Worm (Caenorhabditis elegans): Measurements from ENCODE around the gene C54F6.12.
A peak's percentile ranks its signal among the peaks of the same experiment; 100 is the strongest.
"Not testable (repeated sequence)": the region's sequence is repeated elsewhere in the genome, so short reads cannot be mapped to it uniquely, and the experiment has no call there.

The C54F6.12 gene

ce11 chrV:7511465-7511864, 26.5 kb downstream of the C54F6.12 start, which contains the start of gene nhr-171:
Gene nhr-171 (plus strand): TSS chrV:7511765.
- not testable (repeated sequence) for TF ChIP-seq elt-1, peb-1, zag-1 (tag; optimal IDR thresholded peaks at IDR 0.05)

DNA sequence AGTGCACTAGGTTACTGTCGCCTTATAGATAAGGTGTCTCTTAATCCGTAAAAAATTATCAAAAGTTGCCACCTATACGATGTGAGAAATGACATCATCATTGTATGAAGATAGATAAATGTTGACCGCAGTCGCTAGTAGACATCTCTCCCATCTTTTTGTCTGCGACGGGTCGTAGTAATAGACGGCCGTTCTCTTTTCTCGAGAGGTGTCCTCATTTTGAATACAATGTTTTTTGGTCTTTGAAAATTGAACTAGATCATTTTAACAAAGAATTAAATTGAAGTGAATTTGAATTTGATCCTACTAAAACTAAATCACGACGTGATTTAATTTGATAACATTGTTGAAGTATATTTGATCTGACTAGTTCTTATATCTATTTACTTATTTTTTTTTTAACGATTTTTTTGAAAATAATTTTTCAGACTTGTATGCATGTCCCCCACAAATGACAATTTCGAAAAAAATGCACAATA, 29.3 kb downstream of the C54F6.12 start, which contains the start of the genes str-31 and nhr-172:
Gene str-31 (minus strand): TSS at position 101 of the 479 bp plus-strand sequence.
Gene nhr-172 (plus strand): TSS at position 429 of the 479 bp plus-strand sequence.
- TF ChIP-seq ztf-11 (tag; optimal IDR thresholded peaks at IDR 0.05) (no peak), lin-13 (GFP tag; optimal IDR thresholded peaks at IDR 0.05) (no peak), skn-1 (tag; optimal IDR thresholded peaks at IDR 0.05) (no peak), elt-3 (tag; optimal IDR thresholded peaks at IDR 0.05) (no peak), nhr-21 (tag; optimal IDR thresholded peaks at IDR 0.05) (no peak), mbf-1 (tag; optimal IDR thresholded peaks at IDR 0.05) (no peak), sma-9 (GFP tag; optimal IDR thresholded peaks at IDR 0.05) (peak; percentile 1), sma-9 (tag; optimal IDR thresholded peaks at IDR 0.05) (no peak), nhr-23 (tag; optimal IDR thresholded peaks at IDR 0.05) (no peak)

DNA sequence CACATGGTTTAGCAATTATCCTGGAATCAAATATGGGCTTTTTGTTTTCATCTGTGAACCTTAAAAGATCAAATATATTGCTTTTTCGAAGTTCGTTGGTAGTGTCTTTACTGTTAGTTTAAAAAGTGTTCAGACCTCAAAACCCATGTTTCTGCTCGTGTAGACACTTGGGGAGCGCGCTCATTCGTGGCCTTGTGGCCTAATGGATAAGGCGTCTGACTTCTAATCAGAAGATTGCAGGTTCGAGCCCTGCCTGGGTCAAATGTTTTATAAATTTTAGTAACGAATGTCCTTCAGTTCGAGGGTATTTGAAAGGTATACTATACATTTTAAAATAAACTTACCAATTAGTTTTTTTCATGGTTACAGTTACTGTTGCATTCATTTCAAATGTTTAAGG, 31.7 kb downstream of the C54F6.12 start:
- no peak for TF ChIP-seq sma-3 (GFP tag; optimal IDR thresholded peaks at IDR 0.05)
- peak; percentile 34 for TF ChIP-seq sma-9 (GFP tag; optimal IDR thresholded peaks at IDR 0.05)
- no peak for TF ChIP-seq sma-9 (tag; optimal IDR thresholded peaks at IDR 0.05)
- peak; percentile 10 for TF ChIP-seq nhr-21 (tag; optimal IDR thresholded peaks at IDR 0.05)

DNA sequence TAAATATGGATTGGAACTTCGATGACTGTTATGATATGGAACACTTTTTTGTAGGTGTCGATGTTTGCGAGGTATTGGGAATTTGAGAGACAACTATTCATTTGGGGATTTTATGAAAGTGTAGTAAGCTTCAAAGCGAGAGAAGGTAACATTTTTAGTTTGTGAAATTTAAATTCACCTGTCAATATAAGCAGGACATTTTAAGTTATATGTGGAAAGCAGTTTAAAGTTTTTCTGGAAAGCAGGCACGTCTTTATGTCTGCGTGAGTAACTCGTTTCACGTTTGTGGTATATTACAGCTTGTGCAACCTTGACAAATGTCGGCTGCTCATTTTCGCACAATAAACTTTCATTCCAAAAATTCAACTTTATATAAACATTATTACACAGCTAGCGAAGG, 33.6 kb downstream of the C54F6.12 start, which contains the start of gene srh-229:
Gene srh-229 (minus strand): TSS at position 101 of the 400 bp plus-strand sequence.
- TF ChIP-seq zag-1 (tag; optimal IDR thresholded peaks at IDR 0.05), result no peak
- TF ChIP-seq crh-2 (tag; optimal IDR thresholded peaks at IDR 0.05), result no peak
- no peak for TF ChIP-seq mbf-1 (tag; optimal IDR thresholded peaks at IDR 0.05)
- no peak for TF ChIP-seq snpc-4 (tag; optimal IDR thresholded peaks at IDR 0.05)
- no peak for TF ChIP-seq nhr-11 (tag; optimal IDR thresholded peaks at IDR 0.05)
- no peak for TF ChIP-seq nhr-237 (tag; optimal IDR thresholded peaks at IDR 0.05)
- TF ChIP-seq elt-3 (tag; optimal IDR thresholded peaks at IDR 0.05), result no peak
- no peak for TF ChIP-seq gmeb-1 (tag; optimal IDR thresholded peaks at IDR 0.05)
- no peak for TF ChIP-seq mdl-1 (tag; optimal IDR thresholded peaks at IDR 0.05)
- TF ChIP-seq unc-55 (GFP tag; optimal IDR thresholded peaks at IDR 0.05), result no peak
- TF ChIP-seq unc-62 (GFP tag; optimal IDR thresholded peaks at IDR 0.05), result no peak
- no peak for TF ChIP-seq mab-5 (tag; optimal IDR thresholded peaks at IDR 0.05)
- no peak for TF ChIP-seq R02D3.7 (tag; optimal IDR thresholded peaks at IDR 0.05)

ce11 chrV:7501194-7501593, 36.7 kb downstream of the C54F6.12 start:
- TF ChIP-seq lsy-2 (tag; optimal IDR thresholded peaks at IDR 0.05) (no peak), ceh-82 (tag; optimal IDR thresholded peaks at IDR 0.05) (no peak), nhr-129 (tag; optimal IDR thresholded peaks at IDR 0.05) (no peak), lin-11 (tag; optimal IDR thresholded peaks at IDR 0.05) (no peak), ztf-1 (GFP tag; conservative IDR thresholded peaks at IDR 0.05) (no peak), Y55F3AM.14 (GFP tag; optimal IDR thresholded peaks at IDR 0.05) (no peak), ama-1 (optimal IDR thresholded peaks at IDR 0.05) (no peak), elt-1 (tag; optimal IDR thresholded peaks at IDR 0.05) (no peak), nhr-10 (tag; optimal IDR thresholded peaks at IDR 0.05) (no peak), unc-39 (tag; optimal IDR thresholded peaks at IDR 0.05) (no peak), peb-1 (tag; optimal IDR thresholded peaks at IDR 0.05) (no peak), egl-27 (tag; optimal IDR thresholded peaks at IDR 0.05) (no peak), ztf-11 (tag; optimal IDR thresholded peaks at IDR 0.05) (no peak), zag-1 (tag; optimal IDR thresholded peaks at IDR 0.05) (no peak), skn-1 (tag; optimal IDR thresholded peaks at IDR 0.05) (no peak), mbf-1 (tag; optimal IDR thresholded peaks at IDR 0.05) (no peak), sma-3 (GFP tag; optimal IDR thresholded peaks at IDR 0.05) (no peak)

DNA sequence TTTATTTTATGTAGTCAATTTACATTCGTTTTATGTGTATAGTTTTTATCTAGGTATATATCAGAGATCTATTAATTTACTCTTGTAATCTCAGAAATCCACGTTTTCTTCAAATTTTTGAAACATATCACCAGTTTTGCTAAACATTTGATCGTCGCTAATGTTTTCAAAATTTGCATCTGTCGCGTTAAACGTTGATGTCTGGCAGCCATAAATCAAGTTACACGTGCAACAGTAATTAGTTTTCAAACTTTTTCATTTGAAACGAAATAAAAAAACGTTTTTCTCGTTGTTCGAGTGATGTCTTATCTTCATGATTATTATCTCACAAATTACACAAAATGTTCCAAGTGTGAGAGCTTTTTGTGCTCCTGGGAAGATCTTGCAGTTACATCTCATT, 40.5 kb downstream of the C54F6.12 start, which contains the start of gene srh-79:
Gene srh-79 (plus strand): TSS at position 301 of the 400 bp plus-strand sequence.
- TF ChIP-seq sem-4 (tag; optimal IDR thresholded peaks at IDR 0.05) (no peak), R02D3.7 (tag; optimal IDR thresholded peaks at IDR 0.05) (no peak), ceh-82 (tag; optimal IDR thresholded peaks at IDR 0.05) (no peak), egl-27 (tag; optimal IDR thresholded peaks at IDR 0.05) (no peak), F13H6.1 (tag; optimal IDR thresholded peaks at IDR 0.05) (no peak), nhr-6 (tag; optimal IDR thresholded peaks at IDR 0.05) (no peak), snpc-4 (tag; optimal IDR thresholded peaks at IDR 0.05) (no peak), nhr-129 (tag; optimal IDR thresholded peaks at IDR 0.05) (no peak), mab-5 (tag; optimal IDR thresholded peaks at IDR 0.05) (no peak), nhr-237 (tag; optimal IDR thresholded peaks at IDR 0.05) (no peak), dmd-4 (tag; optimal IDR thresholded peaks at IDR 0.05) (no peak), zag-1 (tag; optimal IDR thresholded peaks at IDR 0.05) (no peak), mdl-1 (tag; optimal IDR thresholded peaks at IDR 0.05) (no peak), ztf-1 (GFP tag; conservative IDR thresholded peaks at IDR 0.05) (no peak), unc-39 (tag; optimal IDR thresholded peaks at IDR 0.05) (no peak), fos-1 (tag; optimal IDR thresholded peaks at IDR 0.05) (no peak), C34F6.9 (tag; optimal IDR thresholded peaks at IDR 0.05) (no peak)

Data from whole organism, L2 larva.